Worm (Caenorhabditis elegans) whole organism, early embryonic: ENCODE results near the gene aat-7.

Source experiments
- aly-1 ChIP-seq: sonication (generic microtip); optimal IDR thresholded peaks from 2 replicates; lab custom pipeline; 2016; ENCODE audit warnings: missing genetic modification characterization, missing compliant biosample characterization
- ama-1 ChIP-seq: fragments of 150-350 bp; optimal IDR thresholded peaks from 2 replicates; lab custom pipeline; 2014
- ceh-13 ChIP-seq: fragments of 200-800 bp; sonication (Bioruptor generic); optimal IDR thresholded peaks from 2 replicates; lab custom pipeline; 2018; ENCODE audit warnings: mild to moderate bottlenecking, missing genetic modification characterization, missing compliant biosample characterization
- tra-4 ChIP-seq: sonication (generic microtip); optimal IDR thresholded peaks from 2 replicates; lab custom pipeline; 2017; ENCODE audit warnings: missing genetic modification characterization, missing compliant biosample characterization

- no peak for TF ChIP-seq ama-1
- no peak for TF ChIP-seq ceh-13
- TF ChIP-seq aly-1 (tag; lab: Kevin White, UChicago), result no peak
- no peak for TF ChIP-seq tra-4
Observed at ce11 chrII:1374889-1375288, 11.8 kb upstream of the aat-7 start, which contains the start of gene rog-1.
